Fruit fly (Drosophila melanogaster): ENCODE data around the gene CG17349.
A peak's percentile ranks its signal among the peaks of the same experiment; 100 is the strongest.

The CG17349 gene

DNA sequence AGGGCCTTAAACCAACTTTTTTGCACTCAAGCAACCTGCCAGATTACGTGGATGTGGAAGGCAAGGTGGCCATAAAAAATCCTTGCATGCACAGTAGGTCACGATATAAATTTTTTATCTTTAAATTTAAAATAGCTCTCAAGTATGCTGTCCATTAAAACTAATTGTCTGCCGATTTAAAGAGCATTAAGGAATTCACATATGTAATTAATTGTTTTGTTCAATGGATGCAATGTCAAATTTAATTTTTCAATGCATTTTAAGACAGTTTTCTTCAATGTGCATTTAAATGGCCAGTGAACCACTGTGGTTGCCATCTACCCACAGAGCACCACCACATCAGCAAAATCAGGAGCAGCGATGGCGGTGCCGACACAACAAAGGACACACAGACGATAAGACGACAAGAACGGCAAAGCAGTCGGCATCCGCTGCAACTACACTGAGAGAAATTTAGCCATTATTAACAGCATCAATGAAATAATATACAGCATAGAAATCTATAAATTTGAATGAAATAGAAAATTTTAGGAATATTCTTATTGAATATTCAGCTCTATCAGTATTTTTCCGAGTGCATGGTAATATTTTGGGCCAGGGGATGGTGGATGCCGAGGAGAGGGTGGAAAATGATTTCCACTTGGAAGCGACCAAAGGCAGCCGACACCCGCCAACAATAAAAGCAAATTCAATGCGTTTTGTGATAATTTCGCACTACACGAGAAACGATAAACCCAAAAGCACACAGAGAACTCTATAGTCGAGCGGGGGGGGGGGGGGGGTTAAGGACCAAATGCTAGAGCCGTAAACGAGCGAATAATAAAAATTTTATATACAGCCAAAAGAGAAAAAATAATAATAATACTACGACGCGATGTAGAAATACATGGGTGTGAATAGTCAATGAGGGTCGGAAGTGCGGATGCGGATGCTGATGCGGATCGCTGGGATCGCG lies 7.2 kb downstream of the CG17349 start:
- TF ChIP-seq CG15710 (tag; optimal IDR thresholded peaks at IDR 0.05) (peak; percentile 32), Pif1B (GFP tag; optimal IDR thresholded peaks at IDR 0.05) (no peak), gl (tag; optimal IDR thresholded peaks at IDR 0.05) (no peak), CG12605 (GFP tag; IDR thresholded peaks at IDR 0.05) (no peak), CG14655 (GFP tag; optimal IDR thresholded peaks at IDR 0.05) (peak; percentile 10), Pif1A (GFP tag; optimal IDR thresholded peaks at IDR 0.05) (peak; percentile 15), CG34367 (tag; optimal IDR thresholded peaks at IDR 0.05) (peak; percentile 21), CG4496 (GFP tag; IDR thresholded peaks at IDR 0.05) (no peak; the same call in 2 of the 3 replicates), CG13204 (GFP tag; optimal IDR thresholded peaks at IDR 0.05) (no peak), CG9948 (tag; optimal IDR thresholded peaks at IDR 0.05) (peak; percentile 37), CG32121 (GFP tag; IDR thresholded peaks at IDR 0.05) (no peak), EcR (GFP tag; optimal IDR thresholded peaks at IDR 0.05) (no peak), CG17806 (tag; optimal IDR thresholded peaks at IDR 0.05) (peak; percentile 34), CG8301 (tag; optimal IDR thresholded peaks at IDR 0.05) (no peak), Snoo (tag; optimal IDR thresholded peaks at IDR 0.05) (no peak), CG10348 (GFP tag; IDR thresholded peaks at IDR 0.05) (no peak), Ets98B (GFP tag; IDR thresholded peaks at IDR 0.05) (no peak), CG8159 (tag; optimal IDR thresholded peaks at IDR 0.05) (peak; percentile 55), D1 (tag; optimal IDR thresholded peaks at IDR 0.05) (no peak), fd96Ca (GFP tag; IDR thresholded peaks at IDR 0.05) (no peak; the same call in 2 of the 3 replicates), rn (GFP tag; IDR thresholded peaks at IDR 0.05) (no peak)

DNA sequence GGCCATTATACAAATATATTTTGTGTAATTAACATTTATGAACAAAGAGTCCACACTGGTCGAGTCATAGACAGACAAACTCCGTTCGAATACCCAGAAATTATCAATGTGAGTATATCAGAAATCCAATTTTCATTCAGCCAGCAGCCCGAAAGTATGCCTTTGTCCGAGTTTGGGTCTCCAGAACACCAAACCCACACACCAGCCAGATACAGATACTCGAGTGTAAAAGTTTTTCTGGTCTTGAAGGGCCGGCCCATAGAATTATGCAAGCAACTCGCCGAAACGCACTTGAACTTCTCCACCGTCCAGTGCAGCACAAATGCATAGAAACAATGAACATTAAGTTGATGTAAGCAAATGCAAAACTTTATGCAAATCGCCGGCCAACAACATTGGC lies 8.4 kb downstream of the CG17349 start:
- TF ChIP-seq CG10348 (GFP tag; IDR thresholded peaks at IDR 0.05): no peak
- TF ChIP-seq CG8301 (tag; optimal IDR thresholded peaks at IDR 0.05): no peak
- no peak for TF ChIP-seq CG4496 (GFP tag; IDR thresholded peaks at IDR 0.05)
- TF ChIP-seq rn (GFP tag; IDR thresholded peaks at IDR 0.05): no peak
- TF ChIP-seq fd96Ca (GFP tag; IDR thresholded peaks at IDR 0.05): no peak
- TF ChIP-seq CG9948 (tag; optimal IDR thresholded peaks at IDR 0.05): no peak

DNA sequence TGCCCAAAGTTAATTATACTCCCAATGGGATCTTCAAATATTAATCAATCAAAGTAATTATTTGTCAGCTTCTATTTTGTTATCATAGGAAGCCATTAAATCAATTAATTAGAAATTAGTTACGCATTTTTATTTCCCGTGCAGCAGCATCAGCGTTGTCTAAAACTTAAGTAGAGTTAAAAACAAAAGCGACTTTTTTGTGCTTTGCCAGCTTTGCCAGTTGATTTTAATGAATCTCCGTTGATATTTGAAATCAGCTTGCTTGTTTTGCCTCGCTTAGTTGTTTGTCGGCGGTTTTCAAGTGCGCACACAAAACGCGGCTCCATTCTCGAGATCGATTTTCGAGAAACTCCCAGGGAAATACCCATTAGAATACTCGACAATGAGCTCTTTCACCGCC lies 10.4 kb downstream of the CG17349 start, which contains the start of gene CG17350:
TSS of gene CG17350 (plus strand) at position 301 of the 400 bp plus-strand sequence.
- no peak for TF ChIP-seq EcR (GFP tag; optimal IDR thresholded peaks at IDR 0.05)
- no peak for TF ChIP-seq CG34367 (tag; optimal IDR thresholded peaks at IDR 0.05)
- no peak for TF ChIP-seq CG15710 (tag; optimal IDR thresholded peaks at IDR 0.05)
- no peak for TF ChIP-seq Snoo (tag; optimal IDR thresholded peaks at IDR 0.05)
- TF ChIP-seq Ets98B (GFP tag; IDR thresholded peaks at IDR 0.05): no peak
- TF ChIP-seq CG32121 (GFP tag; IDR thresholded peaks at IDR 0.05): no peak
- TF ChIP-seq Pif1B (GFP tag; optimal IDR thresholded peaks at IDR 0.05): no peak
- no peak for TF ChIP-seq gl (tag; optimal IDR thresholded peaks at IDR 0.05)
- TF ChIP-seq CG17806 (tag; optimal IDR thresholded peaks at IDR 0.05): no peak
- no peak for TF ChIP-seq CG8301 (tag; optimal IDR thresholded peaks at IDR 0.05)

DNA sequence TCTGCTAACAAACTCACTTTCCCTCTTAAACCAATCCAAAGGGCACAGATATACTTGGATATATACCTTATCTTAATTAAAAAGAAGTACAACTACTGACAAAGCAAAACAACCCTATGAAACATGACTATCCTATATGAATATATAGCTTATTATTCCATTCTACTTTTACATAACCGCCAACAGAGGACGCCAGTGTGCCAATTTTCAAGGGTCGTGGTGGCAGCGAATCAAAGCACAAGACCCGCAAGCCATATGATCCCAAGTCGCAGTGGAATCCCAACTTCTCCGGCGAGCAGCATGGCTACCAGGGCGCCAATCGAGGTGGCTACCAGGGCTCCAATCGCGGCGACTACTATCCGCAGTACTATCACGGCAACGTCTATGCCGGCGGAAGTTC lies 12.1 kb downstream of the CG17349 start:
- TF ChIP-seq Snoo (tag; optimal IDR thresholded peaks at IDR 0.05): no peak
- no peak for TF ChIP-seq CG9948 (tag; optimal IDR thresholded peaks at IDR 0.05)
- TF ChIP-seq Pif1B (GFP tag; optimal IDR thresholded peaks at IDR 0.05): no peak
- no peak for TF ChIP-seq Pif1A (GFP tag; optimal IDR thresholded peaks at IDR 0.05)
- no peak for TF ChIP-seq CG34367 (tag; optimal IDR thresholded peaks at IDR 0.05)

DNA sequence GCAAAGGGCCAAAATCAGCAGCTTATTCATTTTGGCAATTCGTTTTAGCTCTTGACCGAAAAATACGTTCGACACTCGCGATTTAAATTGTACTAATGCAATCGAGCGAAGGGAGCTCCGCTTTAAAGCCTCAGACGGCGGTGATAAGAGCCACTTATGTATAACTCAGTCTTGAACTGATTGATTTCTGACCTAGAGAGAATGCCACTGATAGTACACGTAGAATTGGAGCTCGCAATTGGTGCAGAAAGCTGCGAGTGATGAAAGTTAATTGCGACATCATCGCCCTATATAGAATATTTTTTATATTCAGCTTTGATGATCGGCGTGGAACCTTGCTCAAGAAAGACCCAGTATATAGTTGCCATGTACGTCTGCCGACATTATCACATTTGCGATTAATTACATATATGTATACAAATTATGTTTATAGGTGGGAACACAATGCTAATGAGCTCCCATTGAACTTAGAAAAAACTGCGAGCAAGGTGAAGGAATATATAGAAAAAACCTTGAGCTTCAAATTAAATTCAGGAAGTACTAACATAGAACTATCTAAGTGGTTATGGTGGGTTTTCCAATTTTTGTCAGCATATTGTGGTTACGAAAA lies 16.0 kb downstream of the CG17349 start, which contains the start of gene fon:
TSS of gene fon (minus strand) at position 100 of the 610 bp plus-strand sequence.
- no peak for TF ChIP-seq CG4496 (GFP tag; IDR thresholded peaks at IDR 0.05)
- TF ChIP-seq rn (GFP tag; IDR thresholded peaks at IDR 0.05): no peak

DNA sequence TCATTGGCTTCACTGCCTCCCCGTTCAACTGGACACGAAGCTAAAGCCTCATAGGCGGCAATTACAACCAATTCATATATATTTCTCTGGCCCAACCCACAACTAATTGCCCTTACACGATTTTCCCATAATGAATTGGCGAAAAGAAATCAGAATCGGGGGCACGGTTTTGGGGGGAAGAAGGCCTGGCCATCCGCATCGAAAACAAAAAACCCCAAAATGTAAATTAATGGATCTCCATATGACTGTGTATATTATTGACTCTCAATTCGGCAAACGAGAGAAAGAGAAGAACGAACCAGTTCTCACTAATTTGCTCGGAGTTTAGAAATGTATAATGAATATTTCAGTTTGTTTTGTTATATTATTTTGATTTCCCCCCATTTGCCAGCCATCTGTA lies 18.7 kb downstream of the CG17349 start:
- TF ChIP-seq CG14655 (GFP tag; optimal IDR thresholded peaks at IDR 0.05): no peak
- TF ChIP-seq EcR (GFP tag; optimal IDR thresholded peaks at IDR 0.05): peak; percentile 25

DNA sequence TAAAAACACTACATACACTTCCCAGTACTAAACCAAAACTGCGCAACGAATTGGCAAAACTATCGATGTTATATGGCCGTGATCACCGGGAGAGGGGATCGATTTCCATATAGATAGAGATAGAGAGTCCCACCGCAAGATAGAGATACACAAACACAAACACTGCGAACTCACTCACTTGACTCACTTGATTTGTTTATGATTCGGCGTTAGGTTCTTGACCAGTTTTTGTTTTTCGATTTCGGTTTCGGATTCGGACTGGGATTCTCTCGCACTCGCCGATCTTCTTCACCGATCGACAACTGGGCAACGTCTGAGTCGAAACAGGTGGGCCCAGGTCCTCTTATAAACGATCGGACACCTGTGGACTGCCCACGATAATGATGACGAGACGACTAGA lies 19.5 kb downstream of the CG17349 start, which contains the start of gene CG17549:
TSS of gene CG17549 (minus strand) at position 327 of the 400 bp plus-strand sequence.
- TF ChIP-seq CG8159 (tag; optimal IDR thresholded peaks at IDR 0.05) (no peak), CG4496 (GFP tag; IDR thresholded peaks at IDR 0.05) (0 out of 3 replicates have a peak, but pooled peaks have one; percentile 6)
